Worm (Caenorhabditis elegans) whole organism, early embryonic: ENCODE results near the gene F26G1.15.

Source experiments
- B0310.2 ChIP-seq: sonication (generic microtip); optimal IDR thresholded peaks from 2 replicates; lab custom pipeline; 2016; ENCODE audit warnings: mild to moderate bottlenecking, missing genetic modification characterization, missing compliant biosample characterization
- F13C5.2 ChIP-seq: sonication (generic microtip); optimal IDR thresholded peaks from 2 replicates; lab custom pipeline; 2017; ENCODE audit warnings: mild to moderate bottlenecking, missing genetic modification characterization, inconsistent platforms, missing compliant biosample characterization
- aly-1 ChIP-seq: sonication (generic microtip); optimal IDR thresholded peaks from 2 replicates; lab custom pipeline; 2016; ENCODE audit warnings: missing genetic modification characterization, missing compliant biosample characterization
- ama-1 ChIP-seq: fragments of 150-350 bp; optimal IDR thresholded peaks from 2 replicates; lab custom pipeline; 2014
- ceh-13 ChIP-seq: fragments of 200-800 bp; sonication (Bioruptor generic); optimal IDR thresholded peaks from 2 replicates; lab custom pipeline; 2018; ENCODE audit warnings: mild to moderate bottlenecking, missing genetic modification characterization, missing compliant biosample characterization
- ceh-36 ChIP-seq: sonication (generic microtip); optimal IDR thresholded peaks from 2 replicates; lab custom pipeline; 2016; ENCODE audit warnings: missing genetic modification characterization, inconsistent platforms, missing compliant biosample characterization
- ets-7 ChIP-seq: sonication (generic microtip); optimal IDR thresholded peaks from 2 replicates; lab custom pipeline; 2016; ENCODE audit warnings: missing genotype, missing genetic modification characterization, missing compliant biosample characterization
- flt-1 ChIP-seq: fragments of 200-800 bp; sonication (Bioruptor generic); IDR thresholded peaks from 2 replicates; pipeline ENCODE4 v1.3.6; 2022; ENCODE audit warnings: missing genetic modification characterization, missing compliant biosample characterization
- hmbx-1 ChIP-seq: sonication (generic microtip); optimal IDR thresholded peaks from 2 replicates; lab custom pipeline; 2016; ENCODE audit warnings: mild to moderate bottlenecking, missing genetic modification characterization, missing compliant biosample characterization
- hmg-4 ChIP-seq: fragments of 200-800 bp; sonication (Bioruptor generic); optimal IDR thresholded peaks from 2 replicates; lab custom pipeline; 2018; ENCODE audit warnings: mild to moderate bottlenecking, missing genetic modification characterization, missing compliant biosample characterization
- hnd-1 ChIP-seq: sonication (generic microtip); optimal IDR thresholded peaks from 2 replicates; lab custom pipeline; 2016; ENCODE audit warnings: missing genetic modification characterization, missing compliant biosample characterization
- pes-1 ChIP-seq: fragments of 200-800 bp; sonication (Bioruptor generic); IDR thresholded peaks from 2 replicates; pipeline ENCODE4 v1.3.6; 2022; ENCODE audit warnings: missing genetic modification reagents, missing genetic modification characterization, missing compliant biosample characterization
- scrt-1 ChIP-seq: fragments of 200-800 bp; sonication (Bioruptor generic); IDR thresholded peaks from 2 replicates; pipeline ENCODE4 v1.3.6; 2022; ENCODE audit warnings: missing genetic modification characterization, missing compliant biosample characterization
- sea-1 ChIP-seq: fragments of 200-800 bp; sonication (Bioruptor generic); conservative IDR thresholded peaks from 2 replicates; pipeline ENCODE4 v1.3.6; 2022; ENCODE audit warnings: missing genetic modification characterization, missing compliant biosample characterization
- tbx-11 ChIP-seq: fragments of 200-800 bp; sonication (Bioruptor generic); IDR thresholded peaks from 2 replicates; pipeline ENCODE4 v1.3.6; 2022; ENCODE audit warnings: missing genetic modification characterization, missing compliant biosample characterization
- tbx-37 ChIP-seq: fragments of 200-800 bp; sonication (Bioruptor generic); conservative IDR thresholded peaks from 2 replicates; pipeline ENCODE4 v1.3.6; 2022; ENCODE audit warnings: missing genetic modification reagents, missing genetic modification characterization, missing compliant biosample characterization
- tra-4 ChIP-seq: sonication (generic microtip); optimal IDR thresholded peaks from 2 replicates; lab custom pipeline; 2017; ENCODE audit warnings: missing genetic modification characterization, missing compliant biosample characterization

F26G1.15 gene

DNA sequence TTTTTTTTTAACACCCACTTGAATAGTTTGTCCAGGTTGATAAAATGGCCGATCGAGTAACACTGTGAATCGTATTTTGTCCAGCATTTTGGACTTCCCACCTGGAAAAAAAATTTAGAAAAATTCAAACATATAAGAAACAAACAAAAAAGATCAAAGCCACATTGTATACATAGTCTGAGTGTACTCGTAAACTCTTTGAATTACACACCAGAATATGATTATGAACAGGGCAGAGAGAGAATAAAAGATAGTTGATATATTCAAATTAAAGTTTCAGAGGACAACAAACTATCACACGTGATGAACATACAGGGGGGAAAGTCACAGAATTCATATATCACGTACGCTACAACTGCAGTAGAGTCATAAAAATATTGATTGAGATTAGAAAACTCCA is 23.8 kb upstream of the F26G1.15 start, which contains the start of gene ttm-2:
TSS of gene ttm-2 (minus strand) at position 101 of the 400 bp plus-strand sequence.
- no peak for TF ChIP-seq hnd-1 (tag; lab: Kevin White, UChicago)
- TF ChIP-seq tbx-37 (GFP tag; lab: Robert Waterston, UW), result no peak
- no peak for TF ChIP-seq ceh-13 (GFP tag; lab: Kevin White, UChicago)
- TF ChIP-seq F13C5.2 (tag; lab: Kevin White, UChicago), result no peak
- no peak for TF ChIP-seq hmbx-1

DNA sequence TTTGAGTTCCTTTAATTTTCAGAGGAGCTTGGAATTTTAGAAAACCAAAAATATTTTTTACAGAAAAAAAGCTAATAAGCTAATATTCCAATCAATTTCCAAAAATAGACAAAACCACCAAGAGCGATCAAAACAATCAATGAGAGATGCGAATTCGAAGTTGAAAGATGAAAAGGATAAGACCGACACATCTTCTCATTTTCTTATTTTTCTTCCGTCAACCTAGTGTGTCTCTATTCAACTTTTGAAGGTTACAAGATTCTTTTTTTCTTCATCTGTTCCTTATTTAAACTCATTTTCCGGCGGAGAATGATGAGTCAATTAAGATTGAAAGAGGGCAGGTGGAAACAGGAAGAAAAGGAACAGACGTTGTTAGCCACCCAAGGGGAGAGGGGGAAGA is 22.5 kb upstream of the F26G1.15 start:
- TF ChIP-seq ets-7 (tag; lab: Kevin White, UChicago) (no peak), F13C5.2 (tag; lab: Kevin White, UChicago) (no peak)

DNA sequence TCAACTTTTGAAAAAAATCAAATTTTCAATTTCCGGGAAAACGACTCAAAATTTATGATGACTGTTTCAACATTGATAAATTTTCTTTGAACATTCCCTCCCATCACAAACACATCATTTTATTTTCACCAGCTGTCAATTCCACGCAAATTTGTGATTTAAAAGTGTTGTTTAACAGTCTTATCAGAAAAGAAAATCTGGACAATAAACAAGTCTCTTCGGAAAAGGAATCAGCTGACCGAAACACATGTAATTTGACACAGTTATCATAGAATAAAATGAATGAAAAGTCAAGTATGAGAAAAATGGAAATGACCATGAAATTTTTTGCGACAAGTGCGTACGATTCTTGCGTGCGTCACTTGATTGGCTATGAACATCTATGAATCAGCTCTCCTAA is 21.0 kb upstream of the F26G1.15 start:
- no peak for TF ChIP-seq sea-1 (GFP tag; lab: Robert Waterston, UW)
- no peak for TF ChIP-seq ceh-36 (tag; lab: Kevin White, UChicago)
- TF ChIP-seq tra-4 (tag; lab: Kevin White, UChicago), result no peak
- TF ChIP-seq F13C5.2 (tag; lab: Kevin White, UChicago), result no peak
- no peak for TF ChIP-seq aly-1
- no peak for TF ChIP-seq hmg-4 (GFP tag; lab: Kevin White, UChicago)
- TF ChIP-seq flt-1 (GFP tag; lab: Robert Waterston, UW), result no peak
- no peak for TF ChIP-seq ama-1
- TF ChIP-seq ceh-13 (GFP tag; lab: Kevin White, UChicago), result no peak
- TF ChIP-seq hnd-1 (tag; lab: Kevin White, UChicago), result no peak
- TF ChIP-seq ets-7 (tag; lab: Kevin White, UChicago), result no peak
- no peak for TF ChIP-seq pes-1 (GFP tag; lab: Robert Waterston, UW)
- TF ChIP-seq tbx-37 (GFP tag; lab: Robert Waterston, UW), result no peak
- TF ChIP-seq B0310.2 (tag; lab: Kevin White, UChicago), result no peak
- TF ChIP-seq scrt-1, result no peak

DNA sequence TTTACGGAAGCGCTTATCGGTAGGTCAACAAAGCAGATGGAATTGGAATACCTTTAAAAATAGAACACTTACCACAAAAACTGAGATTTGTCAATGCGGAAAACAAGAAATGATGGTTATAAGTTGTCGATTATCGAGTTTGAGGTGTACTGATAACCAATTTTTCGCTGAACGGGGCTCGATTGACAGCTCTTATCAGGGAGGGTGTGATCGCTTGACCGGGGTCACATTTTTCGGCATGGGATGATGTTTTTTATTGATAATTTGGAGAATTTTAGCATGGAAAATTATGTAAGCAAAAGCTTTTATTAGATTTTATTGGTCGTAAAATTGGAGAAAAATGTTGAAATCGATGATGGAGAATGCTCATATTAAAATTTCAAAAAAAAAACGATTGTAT is 20.2 kb upstream of the F26G1.15 start:
- TF ChIP-seq B0310.2 (tag; lab: Kevin White, UChicago), result no peak
- no peak for TF ChIP-seq tbx-11 (GFP tag; lab: Robert Waterston, UW)
- TF ChIP-seq tbx-37 (GFP tag; lab: Robert Waterston, UW), result no peak
- TF ChIP-seq ets-7 (tag; lab: Kevin White, UChicago), result no peak
- TF ChIP-seq F13C5.2 (tag; lab: Kevin White, UChicago), result no peak
- no peak for TF ChIP-seq ceh-13 (GFP tag; lab: Kevin White, UChicago)
- no peak for TF ChIP-seq pes-1 (GFP tag; lab: Robert Waterston, UW)
- no peak for TF ChIP-seq hnd-1 (tag; lab: Kevin White, UChicago)
- TF ChIP-seq aly-1, result no peak
- TF ChIP-seq tra-4 (tag; lab: Kevin White, UChicago), result no peak
- TF ChIP-seq scrt-1, result no peak
- no peak for TF ChIP-seq hmg-4 (GFP tag; lab: Kevin White, UChicago)

DNA sequence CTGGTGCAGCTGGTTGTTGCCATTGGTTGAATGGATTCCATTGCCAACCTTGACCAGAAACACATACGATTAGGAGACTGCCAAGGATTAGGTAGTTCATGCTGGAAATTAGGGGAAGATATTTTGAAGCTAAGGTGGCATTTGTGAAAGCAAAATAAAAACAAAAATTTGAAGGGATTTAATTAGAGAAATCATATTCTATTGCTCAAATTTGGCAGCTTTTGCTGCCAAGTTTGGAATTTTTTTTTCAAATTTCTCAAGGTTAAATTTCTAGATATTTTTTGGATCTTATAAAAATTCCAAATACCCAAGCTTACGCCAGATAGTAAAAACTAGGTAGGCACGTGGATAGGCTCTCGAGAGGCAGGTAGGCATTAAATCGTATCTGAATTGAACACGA is 18.8 kb upstream of the F26G1.15 start, which contains the start of gene F26G1.5:
TSS of gene F26G1.5 (minus strand) at position 101 of the 400 bp plus-strand sequence.
- TF ChIP-seq F13C5.2 (tag; lab: Kevin White, UChicago), result no peak
- no peak for TF ChIP-seq hnd-1 (tag; lab: Kevin White, UChicago)
- TF ChIP-seq B0310.2 (tag; lab: Kevin White, UChicago), result no peak
- TF ChIP-seq sea-1 (GFP tag; lab: Robert Waterston, UW), result no peak
- no peak for TF ChIP-seq tra-4 (tag; lab: Kevin White, UChicago)
- no peak for TF ChIP-seq flt-1 (GFP tag; lab: Robert Waterston, UW)
- TF ChIP-seq hmg-4 (GFP tag; lab: Kevin White, UChicago), result no peak
- TF ChIP-seq ama-1, result no peak
- TF ChIP-seq pes-1 (GFP tag; lab: Robert Waterston, UW), result no peak
- TF ChIP-seq aly-1, result no peak

DNA sequence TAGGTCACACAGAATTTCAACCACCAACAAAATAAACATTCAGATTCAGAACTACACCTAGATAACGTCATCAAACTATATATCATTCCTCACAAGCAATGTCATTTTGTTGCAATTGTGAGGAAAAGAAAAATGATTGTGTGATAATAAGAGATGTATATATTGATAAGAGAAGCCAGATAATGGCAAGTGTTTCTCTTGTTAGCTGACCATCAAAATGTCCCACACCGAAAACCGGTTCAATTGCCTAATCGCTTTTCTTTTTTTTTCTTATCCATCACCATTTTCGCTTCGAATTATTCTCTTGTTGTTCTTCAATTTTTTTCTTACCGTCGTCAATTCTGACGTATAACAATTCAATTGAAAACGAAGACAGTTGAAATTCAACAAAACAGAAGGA is 17.7 kb upstream of the F26G1.15 start:
- TF ChIP-seq hmbx-1, result no peak
- TF ChIP-seq ceh-36 (tag; lab: Kevin White, UChicago), result no peak
- TF ChIP-seq aly-1, result no peak
- no peak for TF ChIP-seq hnd-1 (tag; lab: Kevin White, UChicago)
- no peak for TF ChIP-seq flt-1 (GFP tag; lab: Robert Waterston, UW)
- no peak for TF ChIP-seq tbx-11 (GFP tag; lab: Robert Waterston, UW)
- TF ChIP-seq B0310.2 (tag; lab: Kevin White, UChicago), result no peak
- no peak for TF ChIP-seq ets-7 (tag; lab: Kevin White, UChicago)
- no peak for TF ChIP-seq F13C5.2 (tag; lab: Kevin White, UChicago)
- TF ChIP-seq ceh-13 (GFP tag; lab: Kevin White, UChicago), result no peak
- TF ChIP-seq tbx-37 (GFP tag; lab: Robert Waterston, UW), result no peak
- no peak for TF ChIP-seq tra-4 (tag; lab: Kevin White, UChicago)
- no peak for TF ChIP-seq scrt-1
- no peak for TF ChIP-seq hmg-4 (GFP tag; lab: Kevin White, UChicago)
- TF ChIP-seq ama-1, result no peak
- no peak for TF ChIP-seq pes-1 (GFP tag; lab: Robert Waterston, UW)
- TF ChIP-seq sea-1 (GFP tag; lab: Robert Waterston, UW), result no peak

DNA sequence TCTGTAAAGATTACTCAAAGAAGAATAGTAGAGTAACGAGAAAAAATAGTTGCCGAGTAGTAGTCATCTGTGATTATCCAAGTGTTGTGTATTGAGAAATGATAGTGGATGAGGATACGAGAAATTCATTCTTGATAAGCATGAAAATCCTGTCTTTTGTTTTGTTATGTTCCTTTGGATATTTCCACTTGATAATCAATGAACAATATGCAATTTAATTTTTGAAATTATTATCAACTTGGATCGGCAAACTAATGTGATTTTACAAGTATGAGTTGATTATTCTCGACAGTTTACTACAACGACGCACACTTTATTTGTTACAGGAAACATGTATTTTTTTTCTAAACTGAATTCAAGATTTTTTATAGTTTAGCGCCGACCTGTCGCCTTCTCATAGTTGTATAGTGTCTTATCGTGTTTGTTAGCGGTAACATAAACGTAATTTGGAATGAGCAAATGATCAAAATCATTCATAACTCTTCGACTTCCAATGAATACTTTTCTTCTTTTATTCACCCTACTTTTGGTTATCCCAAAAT is 16.1 kb upstream of the F26G1.15 start, which contains the start of the genes F26G1.9 and F26G1.10:
TSS of gene F26G1.9 (minus strand) at position 101 of the 542 bp plus-strand sequence.
TSS of gene F26G1.10 (plus strand) at position 492 of the 542 bp plus-strand sequence.
- no peak for TF ChIP-seq ama-1

DNA sequence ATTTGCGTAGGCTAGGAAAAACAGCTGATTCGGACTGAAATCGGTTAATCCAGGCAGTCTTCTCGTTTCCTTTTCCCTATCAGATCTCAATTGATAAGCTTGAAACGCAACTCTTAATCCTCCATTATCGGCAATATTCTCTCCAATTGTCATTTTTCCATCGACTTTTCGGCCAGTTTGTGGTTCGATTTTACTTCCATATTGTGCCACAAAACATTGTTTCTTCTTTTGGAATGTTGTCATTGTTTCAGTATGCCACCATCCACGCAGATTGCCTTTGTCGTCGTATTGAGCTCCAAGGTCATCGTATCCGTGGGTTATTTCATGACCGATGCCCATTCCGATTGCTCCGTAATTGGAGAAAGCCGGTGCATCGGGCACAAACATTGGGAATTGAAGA is 14.3 kb upstream of the F26G1.15 start:
- TF ChIP-seq ceh-13 (GFP tag; lab: Kevin White, UChicago), result no peak
- no peak for TF ChIP-seq tbx-37 (GFP tag; lab: Robert Waterston, UW)
- no peak for TF ChIP-seq flt-1 (GFP tag; lab: Robert Waterston, UW)
- no peak for TF ChIP-seq ama-1
- no peak for TF ChIP-seq ets-7 (tag; lab: Kevin White, UChicago)
